Fruit fly (Drosophila melanogaster) whole organism, pupa: Measurements from ENCODE around the gene CG15332.

Experiments
- CG10348 ChIP-seq: fragments of 200-800 bp; sonication (Bioruptor generic); IDR thresholded peaks from 2 replicates; pipeline ENCODE4 v1.3.6; 2022; ENCODE audit warnings: missing biosample characterization, missing genetic modification characterization
- CG12605 ChIP-seq: fragments of 200-800 bp; sonication (Bioruptor generic); IDR thresholded peaks from 2 replicates; pipeline ENCODE4 v1.3.6; 2022; ENCODE audit warnings: missing biosample characterization, missing genetic modification characterization
- CG13204 ChIP-seq: fragments of 200-800 bp; sonication (Bioruptor generic); optimal IDR thresholded peaks from 2 replicates; lab custom pipeline; 2018; ENCODE audit warnings: missing biosample characterization, mild to moderate bottlenecking, missing genetic modification characterization, moderate library complexity
- CG14655 ChIP-seq: fragments of 200-800 bp; sonication (Bioruptor generic); optimal IDR thresholded peaks from 3 replicates; lab custom pipeline; 2017; ENCODE audit warnings: mild to moderate bottlenecking, missing biosample characterization, missing genetic modification reagents, missing genetic modification characterization
- CG15710 ChIP-seq: fragments of 200-800 bp; sonication (Bioruptor generic); optimal IDR thresholded peaks from 2 replicates; lab custom pipeline; 2018; ENCODE audit warnings: missing biosample characterization, mild to moderate bottlenecking, missing genetic modification characterization, moderate library complexity
- CG17806 ChIP-seq: fragments of 200-800 bp; sonication (Bioruptor generic); optimal IDR thresholded peaks from 2 replicates; lab custom pipeline; 2018; ENCODE audit warnings: missing biosample characterization, mild to moderate bottlenecking, missing genetic modification characterization, moderate library complexity
- CG32121 ChIP-seq: fragments of 200-800 bp; sonication (Bioruptor generic); IDR thresholded peaks from 2 replicates; pipeline ENCODE4 v1.3.6; 2022; ENCODE audit warnings: missing biosample characterization, missing genetic modification characterization
- CG34367 ChIP-seq: fragments of 200-800 bp; sonication (Bioruptor generic); optimal IDR thresholded peaks from 2 replicates; lab custom pipeline; 2018; ENCODE audit warnings: missing biosample characterization, mild to moderate bottlenecking, missing genetic modification characterization
- CG4496 ChIP-seq: fragments of 200-800 bp; sonication (Bioruptor generic); IDR thresholded peaks from 3 replicates; pipeline ENCODE4 v1.3.6; 2022; ENCODE audit warnings: missing biosample characterization, missing genetic modification characterization
- CG8159 ChIP-seq: fragments of 200-800 bp; sonication (Bioruptor generic); optimal IDR thresholded peaks from 3 replicates; lab custom pipeline; 2018; ENCODE audit warnings: missing biosample characterization, mild to moderate bottlenecking, missing genetic modification characterization, moderate library complexity
- CG8301 ChIP-seq: fragments of 200-800 bp; sonication (Bioruptor generic); optimal IDR thresholded peaks from 2 replicates; lab custom pipeline; 2018; ENCODE audit warnings: missing biosample characterization, mild to moderate bottlenecking, missing genetic modification characterization
- CG9948 ChIP-seq: fragments of 200-800 bp; sonication (Bioruptor generic); optimal IDR thresholded peaks from 2 replicates; lab custom pipeline; 2018; ENCODE audit warnings: missing biosample characterization, mild to moderate bottlenecking, missing genetic modification characterization, moderate library complexity
- D1 ChIP-seq: fragments of 200-800 bp; sonication (Bioruptor generic); optimal IDR thresholded peaks from 2 replicates; lab custom pipeline; 2018; ENCODE audit warnings: missing biosample characterization, mild to moderate bottlenecking, missing genetic modification characterization, moderate library complexity
- EcR ChIP-seq: fragments of 200-800 bp; sonication (Bioruptor generic); optimal IDR thresholded peaks from 3 replicates; lab custom pipeline; 2019; ENCODE audit warnings: missing biosample characterization, missing genetic modification characterization, mild to moderate bottlenecking, moderate library complexity, missing genetic modification reagents
- Ets98B ChIP-seq: fragments of 200-800 bp; sonication (Bioruptor generic); IDR thresholded peaks from 2 replicates; pipeline ENCODE4 v1.3.6; 2022; ENCODE audit warnings: missing biosample characterization, missing genetic modification characterization
- Pif1A ChIP-seq: fragments of 200-800 bp; sonication (Bioruptor generic); optimal IDR thresholded peaks from 3 replicates; lab custom pipeline; 2016; ENCODE audit warnings: missing biosample characterization, missing genetic modification characterization
- Pif1B ChIP-seq: fragments of 200-800 bp; sonication (Bioruptor generic); optimal IDR thresholded peaks from 3 replicates; lab custom pipeline; 2016; ENCODE audit warnings: missing biosample characterization, missing genetic modification characterization
- Snoo ChIP-seq: fragments of 200-800 bp; sonication (Bioruptor generic); optimal IDR thresholded peaks from 3 replicates; lab custom pipeline; 2017; ENCODE audit warnings: missing biosample characterization, mild to moderate bottlenecking, missing genetic modification characterization, inconsistent platforms
- fd96Ca ChIP-seq: fragments of 200-800 bp; sonication (Bioruptor generic); IDR thresholded peaks from 3 replicates; pipeline ENCODE4 v1.3.6; 2022; ENCODE audit warnings: missing biosample characterization, missing genetic modification characterization
- gl ChIP-seq: fragments of 200-800 bp; sonication (Bioruptor generic); optimal IDR thresholded peaks from 2 replicates; lab custom pipeline; 2018; ENCODE audit warnings: missing biosample characterization, mild to moderate bottlenecking, missing genetic modification characterization
- rn ChIP-seq: fragments of 200-800 bp; sonication (Bioruptor generic); IDR thresholded peaks from 2 replicates; pipeline ENCODE4 v1.3.6; 2022; ENCODE audit warnings: missing biosample characterization, missing genetic modification characterization

CG15332 gene

DNA sequence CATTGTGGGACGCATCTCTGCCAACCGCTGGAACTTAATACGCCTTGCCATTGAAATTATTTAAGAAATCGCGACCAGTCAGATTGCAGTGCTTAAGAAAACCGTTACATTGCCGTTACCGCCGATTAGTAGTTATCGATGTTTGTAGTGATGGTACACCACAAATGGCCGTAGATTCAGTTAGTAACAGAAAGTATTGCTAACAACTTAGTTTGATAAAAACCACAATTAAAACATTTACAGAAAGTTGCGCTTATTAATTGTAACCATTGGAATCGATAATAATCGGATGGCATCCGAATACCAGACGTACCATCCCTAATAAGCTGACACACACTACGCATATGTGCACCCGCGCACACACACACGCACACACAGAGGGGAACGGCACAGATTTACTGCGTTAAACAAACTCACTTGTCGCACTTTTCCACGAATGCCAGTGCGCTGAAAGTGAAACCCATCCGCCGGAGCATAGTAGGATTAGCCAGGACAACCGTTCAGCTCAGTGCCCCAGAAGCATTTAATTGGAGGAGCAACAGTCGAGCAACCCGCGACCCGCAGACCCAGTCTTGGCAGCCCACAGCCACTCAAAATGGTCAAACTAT is 35.6 kb downstream of the CG15332 start, which contains the start of the genes hdm and Ykt6:
Gene hdm, minus strand, starts transcription at position 51 of the 608 bp plus-strand sequence.
Gene Ykt6, plus strand, starts transcription at position 329 of the 608 bp plus-strand sequence.
- TF ChIP-seq D1 (tag; lab: Kevin White, UChicago): no peak
- TF ChIP-seq CG9948 (tag; lab: Kevin White, UChicago): peak; percentile 31
- peak; percentile 61 for TF ChIP-seq Snoo (tag; lab: Kevin White, UChicago)
- peak; percentile 81; the same call in 2 of the 3 replicates for TF ChIP-seq CG4496 (GFP tag; lab: Robert Waterston, UW)
- TF ChIP-seq CG34367 (tag; lab: Kevin White, UChicago): peak; percentile 45
- peak; percentile 62 for TF ChIP-seq CG15710 (tag; lab: Kevin White, UChicago)
- TF ChIP-seq CG8301 (tag; lab: Kevin White, UChicago): peak; percentile 50
- no peak for TF ChIP-seq Pif1A
- peak; percentile 64; the same call in 1 of the 2 replicates for TF ChIP-seq Ets98B (GFP tag; lab: Robert Waterston, UW)
- peak; percentile 43 for TF ChIP-seq CG17806 (tag; lab: Kevin White, UChicago)
- TF ChIP-seq EcR (GFP tag; lab: Kevin White, UChicago): peak; percentile 12
- no peak for TF ChIP-seq CG8159 (tag; lab: Kevin White, UChicago)
- TF ChIP-seq Pif1B (GFP tag; lab: Kevin White, UChicago): no peak
- TF ChIP-seq CG32121 (GFP tag; lab: Robert Waterston, UW): peak; percentile 59
- peak; percentile 42 for TF ChIP-seq gl
- TF ChIP-seq CG12605: no peak

dm6 chrX:7911983-7912630 is 43.7 kb downstream of the CG15332 start, which contains the start of gene snz:
Gene snz (plus strand): TSS chrX:7912089.
- TF ChIP-seq Ets98B (GFP tag; lab: Robert Waterston, UW): no peak; the same call in 1 of the 2 replicates
- TF ChIP-seq EcR (GFP tag; lab: Kevin White, UChicago): peak; percentile 4

DNA sequence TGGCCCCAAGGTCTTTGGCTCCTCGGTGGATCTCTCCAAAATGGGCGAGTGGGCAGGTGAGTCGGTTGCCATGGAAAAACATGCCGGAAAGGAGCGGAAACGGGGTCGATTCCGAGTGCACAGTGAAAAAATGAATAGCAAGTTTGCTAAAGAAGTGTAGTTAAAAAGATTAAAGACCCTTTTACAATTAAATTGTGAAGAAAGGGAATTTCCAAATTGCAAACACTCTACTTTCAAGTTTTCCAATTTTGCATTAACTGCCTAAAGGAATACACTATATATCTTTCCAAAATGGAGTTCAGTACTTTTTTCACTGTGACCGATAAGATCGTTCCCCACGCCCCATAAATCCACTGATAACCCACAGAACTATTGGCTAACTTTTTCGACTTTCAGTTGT is 46.3 kb downstream of the CG15332 start:
- TF ChIP-seq CG9948 (tag; lab: Kevin White, UChicago) (no peak), CG4496 (GFP tag; lab: Robert Waterston, UW) (0 out of 3 replicates have a peak, but pooled peaks have one; percentile 23), CG13204 (no peak), CG34367 (tag; lab: Kevin White, UChicago) (no peak), rn (GFP tag; lab: Robert Waterston, UW) (no peak)

dm6 chrX:7909069-7909389 is 46.8 kb downstream of the CG15332 start:
- no peak for TF ChIP-seq CG15710 (tag; lab: Kevin White, UChicago)
- no peak for TF ChIP-seq CG12605
- no peak for TF ChIP-seq gl
- no peak for TF ChIP-seq CG9948 (tag; lab: Kevin White, UChicago)
- TF ChIP-seq, all 21 proteins: peak for 0

DNA sequence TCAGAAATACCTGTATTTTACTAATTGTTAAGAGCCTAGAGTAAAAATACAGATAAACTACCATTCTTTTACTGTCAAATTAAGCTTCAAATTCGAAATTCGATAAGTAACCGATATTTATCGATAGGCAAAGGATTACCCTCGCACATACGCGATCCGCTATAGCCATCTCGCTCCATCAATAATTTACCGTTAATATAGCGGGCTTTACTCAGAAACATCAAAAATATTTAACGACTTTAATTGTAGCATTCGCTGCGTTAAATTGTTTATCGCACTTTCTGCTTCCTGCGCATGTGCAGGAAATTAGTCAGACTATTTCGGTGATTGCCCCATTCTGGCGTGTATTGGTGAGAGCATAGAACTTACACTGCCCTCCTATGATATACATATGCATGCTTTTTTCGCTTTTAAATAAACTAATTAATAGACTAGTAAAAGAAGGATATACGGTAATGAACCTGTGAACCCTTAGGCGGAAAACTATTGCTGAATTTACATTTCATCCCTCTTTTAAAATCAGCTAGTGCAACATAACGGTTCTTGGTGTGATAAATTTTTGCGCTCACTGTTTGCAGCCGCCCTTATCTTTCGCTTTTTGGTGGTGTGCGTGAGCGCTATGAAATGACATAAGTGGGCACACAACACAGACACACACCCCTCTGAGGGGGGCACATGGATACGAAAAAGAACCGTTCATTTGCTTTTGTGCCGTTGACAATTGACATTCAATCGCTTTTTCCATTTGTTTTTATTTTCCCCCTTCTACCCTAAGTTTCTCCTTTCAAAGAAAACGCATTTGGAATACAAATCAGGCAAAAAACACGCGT is 47.3 kb downstream of the CG15332 start, which contains the start of the genes dpr14 and spidey:
Gene dpr14, minus strand, starts transcription at position 48 of the 830 bp plus-strand sequence.
Gene spidey, plus strand, starts transcription at position 693 of the 830 bp plus-strand sequence.
- peak; percentile 56 for TF ChIP-seq Snoo (tag; lab: Kevin White, UChicago)
- peak; percentile 85 for TF ChIP-seq CG14655 (GFP tag; lab: Kevin White, UChicago)
- TF ChIP-seq CG8301 (tag; lab: Kevin White, UChicago): peak; percentile 79
- peak; percentile 91 for TF ChIP-seq CG4496 (GFP tag; lab: Robert Waterston, UW)
- peak; percentile 70 for TF ChIP-seq CG9948 (tag; lab: Kevin White, UChicago)
- no peak for TF ChIP-seq rn (GFP tag; lab: Robert Waterston, UW)
- TF ChIP-seq CG8159 (tag; lab: Kevin White, UChicago): peak; percentile 83
- TF ChIP-seq CG34367 (tag; lab: Kevin White, UChicago): peak; percentile 75
- TF ChIP-seq CG10348: 0 out of 2 replicates have a peak, but pooled peaks have one; percentile 31
- peak; percentile 89 for TF ChIP-seq CG32121 (GFP tag; lab: Robert Waterston, UW)
- peak; percentile 76 for TF ChIP-seq EcR (GFP tag; lab: Kevin White, UChicago)
- TF ChIP-seq CG17806 (tag; lab: Kevin White, UChicago): peak; percentile 74
- peak; percentile 85 for TF ChIP-seq Ets98B (GFP tag; lab: Robert Waterston, UW)
- no peak for TF ChIP-seq Pif1A
- TF ChIP-seq CG15710 (tag; lab: Kevin White, UChicago): peak; percentile 79
- TF ChIP-seq CG12605: peak; percentile 66
- TF ChIP-seq fd96Ca: peak; percentile 90
- TF ChIP-seq CG13204: no peak
- no peak for TF ChIP-seq D1 (tag; lab: Kevin White, UChicago)
- peak; percentile 59 for TF ChIP-seq gl
- TF ChIP-seq Pif1B (GFP tag; lab: Kevin White, UChicago): peak; percentile 72
